Worm (Caenorhabditis elegans) whole organism, midembryonic: ENCODE results near the gene B0334.20.

Experiments
- T22C8.4 ChIP-seq: fragments of 200-800 bp; sonication (Bioruptor generic); IDR thresholded peaks from 2 replicates; pipeline ENCODE4 v1.3.6; 2022; ENCODE audit warnings: missing genetic modification characterization, missing compliant biosample characterization
- flt-1 ChIP-seq: fragments of 200-800 bp; sonication (Bioruptor generic); IDR thresholded peaks from 2 replicates; pipeline ENCODE4 v1.3.6; 2022; ENCODE audit warnings: missing genetic modification characterization, missing compliant biosample characterization
- ref-1 ChIP-seq: fragments of 200-800 bp; sonication (Bioruptor generic); conservative IDR thresholded peaks from 2 replicates; pipeline ENCODE4 v1.3.6; 2022; ENCODE audit warnings: missing genetic modification reagents, missing genetic modification characterization, missing compliant biosample characterization
- tab-1 ChIP-seq: fragments of 200-800 bp; sonication (Bioruptor generic); IDR thresholded peaks from 2 replicates; pipeline ENCODE4 v1.3.6; 2022; ENCODE audit warnings: missing genetic modification characterization, missing compliant biosample characterization
- ztf-29 ChIP-seq: fragments of 200-800 bp; sonication (Bioruptor generic); IDR thresholded peaks from 2 replicates; pipeline ENCODE4 v1.3.6; 2022; ENCODE audit warnings: missing genetic modification reagents, missing genetic modification characterization, missing compliant biosample characterization

ce11 chrII:11452498-11453005 is 47.7 kb downstream of the B0334.20 start, which contains the start of gene rsp-2:
- TF ChIP-seq flt-1 (GFP tag; lab: Robert Waterston, UW) (no peak), ztf-29 (no peak), ref-1 (no peak), T22C8.4 (GFP tag; lab: Robert Waterston, UW) (no peak), tab-1 (GFP tag; lab: Robert Waterston, UW) (no peak)
